Worm (Caenorhabditis elegans): ENCODE results near the gene mbf-1.

mbf-1 gene

DNA sequence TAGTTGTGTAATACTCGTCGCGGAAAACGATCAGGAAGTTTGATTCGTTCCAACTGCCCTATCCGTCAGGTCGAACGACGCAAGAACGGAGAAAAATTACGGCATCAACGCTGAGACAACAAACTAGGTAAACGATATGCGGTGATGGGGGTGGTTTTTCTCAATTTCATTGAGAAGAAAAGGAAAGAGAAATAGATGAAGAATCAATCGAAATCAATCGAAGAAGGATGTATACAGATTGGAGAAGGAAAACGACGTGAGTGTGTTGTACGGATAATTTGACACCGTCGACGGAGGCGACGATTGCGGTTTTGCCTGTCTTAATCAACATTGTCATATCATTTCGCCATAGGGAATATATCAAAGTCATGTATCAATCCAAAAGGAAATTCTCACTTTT, 13.7 kb upstream of the mbf-1 start:
- TF ChIP-seq dao-5 (tag; optimal IDR thresholded peaks at IDR 0.05) (no peak), him-1 (tag; optimal IDR thresholded peaks at IDR 0.05) (no peak), W03F9.2 (tag; optimal IDR thresholded peaks at IDR 0.05) (no peak)

- TF ChIP-seq him-1 (tag; optimal IDR thresholded peaks at IDR 0.05) (no peak), W03F9.2 (tag; optimal IDR thresholded peaks at IDR 0.05) (no peak), dao-5 (tag; optimal IDR thresholded peaks at IDR 0.05) (no peak)
Observed at ce11 chrIV:11492345-11492744, 12.2 kb upstream of the mbf-1 start.

DNA sequence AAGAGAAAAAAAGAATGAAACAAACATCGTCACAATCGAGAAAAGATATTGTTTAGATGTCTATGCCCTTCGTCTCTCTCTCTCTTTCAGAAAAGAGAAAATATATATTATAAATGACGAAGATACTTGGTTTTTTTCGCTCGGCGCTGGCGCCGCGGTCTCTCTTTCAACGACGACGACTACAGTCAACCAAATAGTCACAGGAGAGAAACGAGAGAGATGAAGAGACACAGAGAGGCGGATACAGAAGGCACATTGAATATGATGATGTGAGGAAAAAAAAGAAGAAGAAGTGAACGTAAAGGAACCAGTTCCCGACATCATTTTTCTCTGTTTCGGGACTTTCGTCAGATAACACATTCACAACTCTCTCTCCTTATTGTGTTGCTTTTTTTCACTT, 11.3 kb upstream of the mbf-1 start:
- no peak for TF ChIP-seq W03F9.2 (tag; optimal IDR thresholded peaks at IDR 0.05)
- TF ChIP-seq dao-5 (tag; optimal IDR thresholded peaks at IDR 0.05), result no peak
- TF ChIP-seq him-1 (tag; optimal IDR thresholded peaks at IDR 0.05), result no peak

- no peak for TF ChIP-seq dao-5 (tag; optimal IDR thresholded peaks at IDR 0.05)
- TF ChIP-seq W03F9.2 (tag; optimal IDR thresholded peaks at IDR 0.05), result peak; percentile 7
Observed at ce11 chrIV:11489610-11490339, 9.6 kb upstream of the mbf-1 start.

- TF ChIP-seq dao-5 (tag; optimal IDR thresholded peaks at IDR 0.05) (no peak), W03F9.2 (tag; optimal IDR thresholded peaks at IDR 0.05) (no peak), him-1 (tag; optimal IDR thresholded peaks at IDR 0.05) (no peak)
Observed at ce11 chrIV:11489077-11489476, 8.9 kb upstream of the mbf-1 start.

DNA sequence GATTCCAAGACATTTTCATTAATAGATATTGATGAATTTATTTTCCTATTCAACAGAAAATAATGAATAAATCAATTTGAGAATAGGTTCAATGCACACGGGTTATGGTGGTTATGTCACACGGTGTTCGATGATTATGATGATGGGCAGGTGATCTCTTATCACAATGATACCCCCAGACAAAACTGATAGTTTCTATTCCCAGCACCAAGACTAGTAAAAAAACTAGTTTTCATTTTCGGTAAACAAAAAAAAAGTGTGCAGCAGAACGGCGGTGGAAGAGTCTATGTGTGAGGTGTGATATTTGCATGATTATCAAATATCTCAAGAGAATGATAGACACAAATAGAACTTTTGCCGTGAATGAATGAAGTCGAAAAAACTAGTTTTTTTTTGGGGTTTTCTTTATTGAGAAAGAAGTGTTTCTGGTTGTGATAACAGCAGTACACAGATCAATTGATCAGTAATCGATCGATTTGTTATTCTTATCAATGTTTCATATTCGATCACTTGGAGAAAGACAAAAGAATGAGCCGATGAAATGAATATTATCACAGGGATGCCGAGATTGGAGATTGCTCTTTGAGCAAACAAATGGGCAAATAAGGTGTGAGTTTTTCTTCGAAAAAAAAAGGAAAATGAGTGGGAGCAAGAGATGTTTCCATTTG, 7.9 kb upstream of the mbf-1 start:
- TF ChIP-seq him-1 (tag; optimal IDR thresholded peaks at IDR 0.05) (no peak), W03F9.2 (tag; optimal IDR thresholded peaks at IDR 0.05) (no peak), dao-5 (tag; optimal IDR thresholded peaks at IDR 0.05) (no peak)

ce11 chrIV:11486859-11487258, 6.7 kb upstream of the mbf-1 start:
- TF ChIP-seq him-1 (tag; optimal IDR thresholded peaks at IDR 0.05) (no peak), dao-5 (tag; optimal IDR thresholded peaks at IDR 0.05) (no peak), W03F9.2 (tag; optimal IDR thresholded peaks at IDR 0.05) (no peak)

DNA sequence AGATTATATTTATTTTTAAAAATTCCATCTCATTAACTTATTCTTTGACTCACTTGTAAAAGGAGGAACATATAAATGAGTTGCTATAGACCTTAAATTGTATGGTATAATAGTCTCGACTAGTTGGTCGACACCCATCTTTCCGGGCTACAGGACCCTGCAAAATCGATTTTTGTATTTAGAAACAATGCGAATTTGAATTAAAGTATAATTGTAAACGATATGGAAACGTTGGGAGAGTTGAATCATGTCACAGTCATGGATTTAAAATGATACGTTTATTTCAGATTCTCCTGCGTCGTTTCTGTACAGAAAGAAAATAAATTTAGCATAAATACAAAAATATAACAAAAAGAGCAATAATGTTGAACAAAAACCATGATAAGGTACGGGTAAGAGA, 1.1 kb downstream of the mbf-1 start, which contains the start of gene catp-8:
catp-8 (minus strand) TSS at position 157 of the 400 bp plus-strand sequence.
- TF ChIP-seq him-1 (tag; optimal IDR thresholded peaks at IDR 0.05) (no peak), W03F9.2 (tag; optimal IDR thresholded peaks at IDR 0.05) (no peak), dao-5 (tag; optimal IDR thresholded peaks at IDR 0.05) (no peak)

ce11 chrIV:11475080-11475479, 5.1 kb downstream of the mbf-1 start:
- no peak for TF ChIP-seq him-1 (tag; optimal IDR thresholded peaks at IDR 0.05)
- TF ChIP-seq W03F9.2 (tag; optimal IDR thresholded peaks at IDR 0.05), result no peak
- no peak for TF ChIP-seq dao-5 (tag; optimal IDR thresholded peaks at IDR 0.05)

DNA sequence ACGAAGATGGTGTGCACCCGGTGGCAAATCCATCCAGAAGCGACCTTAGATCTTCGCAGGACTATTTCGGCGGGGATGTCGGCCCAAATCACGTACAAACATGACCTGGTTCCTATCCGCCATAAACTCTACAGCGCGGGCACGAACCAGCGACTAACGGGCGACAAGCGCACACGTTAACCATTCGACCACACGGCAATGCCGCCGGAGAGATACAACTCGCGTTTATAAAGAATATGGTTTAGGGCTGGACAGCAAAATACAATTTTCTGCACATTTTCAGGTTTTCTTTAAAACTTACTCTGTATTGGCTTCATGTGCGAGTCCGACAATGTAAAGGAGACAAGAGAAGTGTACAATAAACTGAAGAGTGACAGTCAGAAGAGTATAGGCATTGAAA, 6.1 kb downstream of the mbf-1 start:
- TF ChIP-seq dao-5 (tag; optimal IDR thresholded peaks at IDR 0.05) (peak; percentile 91), him-1 (tag; optimal IDR thresholded peaks at IDR 0.05) (peak; percentile 81), W03F9.2 (tag; optimal IDR thresholded peaks at IDR 0.05) (peak; percentile 56)

- TF ChIP-seq W03F9.2 (tag; optimal IDR thresholded peaks at IDR 0.05) (no peak), him-1 (tag; optimal IDR thresholded peaks at IDR 0.05) (no peak), dao-5 (tag; optimal IDR thresholded peaks at IDR 0.05) (no peak)
Observed at ce11 chrIV:11472023-11472422, 8.1 kb downstream of the mbf-1 start.

ce11 chrIV:11469698-11470591, 10.2 kb downstream of the mbf-1 start, which contains the start of the genes C10C6.13 and wht-2:
Gene C10C6.13, minus strand, starts transcription at chrIV:11469748.
Gene wht-2, plus strand, starts transcription at chrIV:11470436.
- TF ChIP-seq him-1 (tag; optimal IDR thresholded peaks at IDR 0.05) (no peak), dao-5 (tag; optimal IDR thresholded peaks at IDR 0.05) (no peak), W03F9.2 (tag; optimal IDR thresholded peaks at IDR 0.05) (no peak)

ce11 chrIV:11467413-11467812, 12.8 kb downstream of the mbf-1 start, which contains the start of gene C10C6.7:
Gene C10C6.7, minus strand, starts transcription at chrIV:11467513.
- TF ChIP-seq W03F9.2 (tag; optimal IDR thresholded peaks at IDR 0.05) (no peak), dao-5 (tag; optimal IDR thresholded peaks at IDR 0.05) (no peak), him-1 (tag; optimal IDR thresholded peaks at IDR 0.05) (no peak)
